Fruit fly (Drosophila melanogaster): ENCODE results near the gene CG10237.

The CG10237 gene

dm6 chr2L:19439598-19440230 lies 2.8 kb downstream of the CG10237 start (continued):
- peak; percentile 85 for TF ChIP-seq slbo (GFP tag; IDR thresholded peaks at IDR 0.05)
- peak; percentile 21; the same call in 1 of the 2 replicates for TF ChIP-seq Drgx (GFP tag; IDR thresholded peaks at IDR 0.05)
- peak; percentile 46 for TF ChIP-seq tio (GFP tag; optimal IDR thresholded peaks at IDR 0.05)
- peak; percentile 40 for TF ChIP-seq Nf-YB (GFP tag; optimal IDR thresholded peaks at IDR 0.05)
- TF ChIP-seq HLH3B (GFP tag; IDR thresholded peaks at IDR 0.05) = peak; percentile 91
- peak; percentile 45 for TF ChIP-seq CG1233 (GFP tag; optimal IDR thresholded peaks at IDR 0.05)
- TF ChIP-seq CG18476 (GFP tag; optimal IDR thresholded peaks at IDR 0.05) = peak; percentile 53
- peak in 1 of 3 experiments; percentile 8 for TF ChIP-seq Stat92E (GFP tag; optimal IDR thresholded peaks at IDR 0.05)
- peak; percentile 58 for TF ChIP-seq luna (GFP tag; optimal IDR thresholded peaks at IDR 0.05)
- peak; percentile 9 for TF ChIP-seq CG15696 (tag; optimal IDR thresholded peaks at IDR 0.05)
- TF ChIP-seq CG11085 (GFP tag; IDR thresholded peaks at IDR 0.05) = no peak
- TF ChIP-seq CG3065 (GFP tag; optimal IDR thresholded peaks at IDR 0.05) = peak; percentile 77
- peak; percentile 7 for TF ChIP-seq CG3995 (GFP tag; optimal IDR thresholded peaks at IDR 0.05)
- peak; percentile 63 for TF ChIP-seq CrebB (tag; optimal IDR thresholded peaks at IDR 0.05)
- peak; percentile 50 for TF ChIP-seq tin (GFP tag; optimal IDR thresholded peaks at IDR 0.05)
- TF ChIP-seq CG15073 (GFP tag; optimal IDR thresholded peaks at IDR 0.05) = no peak
- peak; percentile 34 for TF ChIP-seq kah (GFP tag; optimal IDR thresholded peaks at IDR 0.05)
- TF ChIP-seq CG2116 (GFP tag; optimal IDR thresholded peaks at IDR 0.05) = peak; percentile 59
- peak; percentile 81 for TF ChIP-seq CG8281 (tag; optimal IDR thresholded peaks at IDR 0.05)
- TF ChIP-seq Tbp (GFP tag; optimal IDR thresholded peaks at IDR 0.05) = no peak
- TF ChIP-seq CG4360 (GFP tag; IDR thresholded peaks at IDR 0.05) = no peak
- TF ChIP-seq Sry-δ (GFP tag; optimal IDR thresholded peaks at IDR 0.05) = peak; percentile 9
- TF ChIP-seq CHES-1-like (GFP tag; optimal IDR thresholded peaks at IDR 0.05) = peak; percentile 73
- TF ChIP-seq CG3847 (GFP tag; IDR thresholded peaks at IDR 0.05) = peak; percentile 90
- 0 out of 4 replicates have a peak, but pooled peaks have one; percentile 12 for TF ChIP-seq Dll (GFP tag; IDR thresholded peaks at IDR 0.05; ENCODE audit: partially characterized antibody)
- no peak for TF ChIP-seq sr (GFP tag; IDR thresholded peaks at IDR 0.05)
- TF ChIP-seq Asciz (GFP tag; optimal IDR thresholded peaks at IDR 0.05) = peak; percentile 68
- peak; percentile 50 for TF ChIP-seq CG15011 (GFP tag; optimal IDR thresholded peaks at IDR 0.05)
- no peak for TF ChIP-seq abd-A (tag; optimal IDR thresholded peaks at IDR 0.05)
- TF ChIP-seq CG11695 (GFP tag; IDR thresholded peaks at IDR 0.05) = peak; percentile 84
- no peak for TF ChIP-seq CG1832 (GFP tag; optimal IDR thresholded peaks at IDR 0.05)
- TF ChIP-seq Ets97D (GFP tag; optimal IDR thresholded peaks at IDR 0.05) = peak; percentile 8
- TF ChIP-seq CG6791 (GFP tag; IDR thresholded peaks at IDR 0.05; ENCODE audit: partially characterized antibody) = no peak
- TF ChIP-seq CG6765 (GFP tag; optimal IDR thresholded peaks at IDR 0.05) = no peak
- peak; percentile 66 for TF ChIP-seq NK7.1 (GFP tag; optimal IDR thresholded peaks at IDR 0.05)
- peak; percentile 57 for TF ChIP-seq kay (GFP tag; optimal IDR thresholded peaks at IDR 0.05)
- peak in 1 of 2 experiments; percentile 77 for TF ChIP-seq bsh (GFP tag; optimal IDR thresholded peaks at IDR 0.05)
- TF ChIP-seq tap (tag; optimal IDR thresholded peaks at IDR 0.05) = peak; percentile 72
- TF ChIP-seq CG4328 (GFP tag; optimal IDR thresholded peaks at IDR 0.05) = peak; percentile 51
- peak; percentile 91 for TF ChIP-seq sens (GFP tag)
- TF ChIP-seq fu2 (GFP tag; optimal IDR thresholded peaks at IDR 0.05) = peak; percentile 13
- TF ChIP-seq lola (GFP tag; optimal IDR thresholded peaks at IDR 0.05) = peak in 1 of 3 experiments; percentile 68
- TF ChIP-seq CG9797 (GFP tag; optimal IDR thresholded peaks at IDR 0.05) = no peak
- TF ChIP-seq mam (GFP tag; optimal IDR thresholded peaks at IDR 0.05) = peak; percentile 81
- TF ChIP-seq tup (GFP tag; optimal IDR thresholded peaks at IDR 0.05) = peak; percentile 37
- TF ChIP-seq org-1 (GFP tag; optimal IDR thresholded peaks at IDR 0.05) = peak; percentile 91
- peak; percentile 61; the same call in 2 of the 3 replicates for TF ChIP-seq Mrtf (GFP tag; IDR thresholded peaks at IDR 0.05)
- no peak for TF ChIP-seq Doc3 (GFP tag; IDR thresholded peaks at IDR 0.05; ENCODE audit: partially characterized antibody)
- TF ChIP-seq pita (GFP tag; optimal IDR thresholded peaks at IDR 0.05) = no peak
